Fruit fly (Drosophila melanogaster): ENCODE measurements around the gene Pxn.

The Pxn gene

DNA sequence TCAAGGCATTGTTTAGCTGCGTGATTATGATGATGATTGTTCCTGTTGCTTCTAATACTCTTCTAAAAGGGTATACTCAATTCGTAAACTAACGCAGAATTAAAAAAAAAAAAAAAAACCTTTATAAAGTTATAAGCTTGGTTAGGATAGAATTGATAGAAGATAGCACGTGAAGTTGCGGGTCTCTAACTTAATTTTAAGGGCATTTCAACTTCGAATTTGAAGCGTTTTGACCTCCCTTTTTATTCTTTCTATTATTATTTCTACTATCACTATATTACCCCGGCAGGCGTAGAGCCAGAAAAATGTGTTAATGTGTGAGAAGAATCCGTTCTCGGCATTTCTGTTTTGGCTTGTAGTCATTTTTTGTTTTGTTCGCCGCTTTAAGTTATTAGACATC lies 51.1 kb downstream of the Pxn start:
- TF ChIP-seq CG4496 (GFP tag; IDR thresholded peaks at IDR 0.05) = peak; percentile 66
- TF ChIP-seq CG10348 (GFP tag; IDR thresholded peaks at IDR 0.05) = no peak
- TF ChIP-seq CG32121 (GFP tag; IDR thresholded peaks at IDR 0.05) = peak; percentile 69; the same call in 1 of the 2 replicates
- TF ChIP-seq rn (GFP tag; IDR thresholded peaks at IDR 0.05) = peak; percentile 58
- TF ChIP-seq CG13204 (GFP tag; optimal IDR thresholded peaks at IDR 0.05) = no peak
- TF ChIP-seq Snoo (tag; optimal IDR thresholded peaks at IDR 0.05) = no peak
- TF ChIP-seq CG9948 (tag; optimal IDR thresholded peaks at IDR 0.05) = peak; percentile 28
- no peak for TF ChIP-seq D1 (tag; optimal IDR thresholded peaks at IDR 0.05)
- peak; percentile 22 for TF ChIP-seq CG17806 (tag; optimal IDR thresholded peaks at IDR 0.05)
- TF ChIP-seq CG15710 (tag; optimal IDR thresholded peaks at IDR 0.05) = peak; percentile 4
- peak; percentile 75 for TF ChIP-seq CG8301 (tag; optimal IDR thresholded peaks at IDR 0.05)
- no peak for TF ChIP-seq CG8159 (tag; optimal IDR thresholded peaks at IDR 0.05)
- TF ChIP-seq Pif1A (GFP tag; optimal IDR thresholded peaks at IDR 0.05) = peak; percentile 48
- TF ChIP-seq CG12605 (GFP tag; IDR thresholded peaks at IDR 0.05) = peak; percentile 65
- peak; percentile 82 for TF ChIP-seq CG14655 (GFP tag; optimal IDR thresholded peaks at IDR 0.05)
- TF ChIP-seq fd96Ca (GFP tag; IDR thresholded peaks at IDR 0.05) = no peak
- TF ChIP-seq Ets98B (GFP tag; IDR thresholded peaks at IDR 0.05) = peak; percentile 72
- peak; percentile 30 for TF ChIP-seq Pif1B (GFP tag; optimal IDR thresholded peaks at IDR 0.05)

DNA sequence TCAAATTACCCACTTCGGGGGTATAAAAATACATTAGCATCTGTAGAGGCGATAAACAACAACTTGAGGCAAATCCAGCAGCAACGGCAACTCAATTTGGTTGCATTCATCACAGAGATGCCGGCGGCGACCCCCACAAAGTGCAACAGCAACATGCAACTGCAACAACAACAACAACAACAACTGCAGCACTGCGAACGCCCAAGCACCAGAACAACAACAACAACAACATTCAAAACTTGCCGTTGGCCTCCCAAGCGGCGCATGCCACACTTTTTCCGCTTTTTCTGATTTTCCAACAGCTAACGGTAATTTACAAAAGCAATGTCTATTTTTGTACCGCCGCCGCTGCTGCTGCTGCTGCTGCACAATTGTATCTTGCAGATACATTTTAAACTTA lies 51.5 kb downstream of the Pxn start:
- TF ChIP-seq CG32121 (GFP tag; IDR thresholded peaks at IDR 0.05) = no peak
- no peak for TF ChIP-seq Ets98B (GFP tag; IDR thresholded peaks at IDR 0.05)
- TF ChIP-seq gl (tag; optimal IDR thresholded peaks at IDR 0.05) = no peak
- no peak for TF ChIP-seq CG4496 (GFP tag; IDR thresholded peaks at IDR 0.05)
- no peak for TF ChIP-seq rn (GFP tag; IDR thresholded peaks at IDR 0.05)
- TF ChIP-seq CG10348 (GFP tag; IDR thresholded peaks at IDR 0.05) = no peak
- TF ChIP-seq CG17806 (tag; optimal IDR thresholded peaks at IDR 0.05) = no peak
- no peak for TF ChIP-seq CG13204 (GFP tag; optimal IDR thresholded peaks at IDR 0.05)
- no peak for TF ChIP-seq Pif1A (GFP tag; optimal IDR thresholded peaks at IDR 0.05)
- no peak for TF ChIP-seq fd96Ca (GFP tag; IDR thresholded peaks at IDR 0.05)
- no peak for TF ChIP-seq EcR (GFP tag; optimal IDR thresholded peaks at IDR 0.05)
- TF ChIP-seq CG14655 (GFP tag; optimal IDR thresholded peaks at IDR 0.05) = no peak
- TF ChIP-seq CG8159 (tag; optimal IDR thresholded peaks at IDR 0.05) = no peak
- TF ChIP-seq CG12605 (GFP tag; IDR thresholded peaks at IDR 0.05) = no peak
- TF ChIP-seq CG15710 (tag; optimal IDR thresholded peaks at IDR 0.05) = no peak
- no peak for TF ChIP-seq CG34367 (tag; optimal IDR thresholded peaks at IDR 0.05)
- no peak for TF ChIP-seq CG9948 (tag; optimal IDR thresholded peaks at IDR 0.05)
- no peak for TF ChIP-seq Snoo (tag; optimal IDR thresholded peaks at IDR 0.05)

DNA sequence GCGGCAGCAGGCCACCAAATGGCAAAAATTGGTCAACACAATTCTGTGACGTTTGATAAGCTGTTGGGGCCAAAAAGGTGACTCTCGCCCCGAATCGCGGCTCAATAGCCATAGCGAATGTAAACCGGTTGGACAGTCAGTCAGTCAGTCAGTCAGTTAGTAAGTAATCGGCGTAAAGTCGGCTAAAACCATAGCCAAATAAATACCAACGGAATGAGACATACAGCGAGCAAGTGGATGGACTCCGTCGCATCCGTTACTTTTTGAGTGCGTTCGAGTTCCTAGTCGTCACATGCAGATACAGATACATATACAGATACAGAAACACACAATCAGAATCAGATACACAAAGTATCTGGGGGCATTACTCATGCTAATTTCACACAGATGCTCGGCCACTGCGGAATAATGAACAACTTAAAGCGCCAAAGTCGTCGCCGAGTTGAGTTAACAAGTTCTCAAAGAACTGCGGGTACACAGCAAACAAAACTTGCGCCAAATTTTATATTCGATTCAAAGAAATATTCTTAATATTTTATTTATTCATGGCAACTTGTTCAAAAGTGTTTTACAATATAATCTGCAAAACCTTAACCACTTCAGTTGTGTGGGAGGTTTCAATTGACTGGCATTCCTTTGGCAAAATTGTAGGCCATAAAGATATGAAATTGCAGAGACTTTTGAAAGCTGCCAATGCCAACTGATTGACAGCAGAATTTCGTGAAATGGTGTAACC lies 52.6 kb downstream of the Pxn start:
- TF ChIP-seq Pif1B (GFP tag; optimal IDR thresholded peaks at IDR 0.05) (peak; percentile 9), CG13204 (GFP tag; optimal IDR thresholded peaks at IDR 0.05) (no peak), EcR (GFP tag; optimal IDR thresholded peaks at IDR 0.05) (peak; percentile 8), CG14655 (GFP tag; optimal IDR thresholded peaks at IDR 0.05) (peak; percentile 36), rn (GFP tag; IDR thresholded peaks at IDR 0.05) (no peak), Ets98B (GFP tag; IDR thresholded peaks at IDR 0.05) (no peak), CG8301 (tag; optimal IDR thresholded peaks at IDR 0.05) (no peak)

DNA sequence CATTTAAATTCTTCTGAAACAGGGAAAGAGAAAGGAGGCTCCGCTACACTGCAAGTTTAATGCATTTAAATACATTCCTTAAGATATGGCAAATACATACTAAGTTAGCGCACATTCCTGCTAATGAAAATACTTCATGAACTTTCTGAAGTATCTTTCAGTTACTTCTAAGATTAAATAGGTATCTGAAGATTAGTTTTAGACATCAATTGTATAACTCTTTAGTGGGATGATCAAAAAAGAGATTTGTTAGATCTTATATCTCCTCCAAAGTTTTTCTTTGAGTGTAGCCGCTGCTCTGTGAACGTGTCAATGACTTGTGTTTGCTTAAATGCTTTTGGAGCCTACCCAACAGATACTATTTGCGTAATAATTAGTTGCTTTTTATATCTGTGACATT lies 54.6 kb downstream of the Pxn start:
- TF ChIP-seq CG34367 (tag; optimal IDR thresholded peaks at IDR 0.05) = no peak
- no peak for TF ChIP-seq Snoo (tag; optimal IDR thresholded peaks at IDR 0.05)
- no peak for TF ChIP-seq gl (tag; optimal IDR thresholded peaks at IDR 0.05)
- peak; percentile 61 for TF ChIP-seq CG32121 (GFP tag; IDR thresholded peaks at IDR 0.05)
- peak; percentile 40 for TF ChIP-seq CG17806 (tag; optimal IDR thresholded peaks at IDR 0.05)
- no peak for TF ChIP-seq Pif1B (GFP tag; optimal IDR thresholded peaks at IDR 0.05)
- no peak for TF ChIP-seq D1 (tag; optimal IDR thresholded peaks at IDR 0.05)
- peak; percentile 47 for TF ChIP-seq CG9948 (tag; optimal IDR thresholded peaks at IDR 0.05)
- TF ChIP-seq CG10348 (GFP tag; IDR thresholded peaks at IDR 0.05) = no peak
- peak; percentile 61 for TF ChIP-seq CG14655 (GFP tag; optimal IDR thresholded peaks at IDR 0.05)
- TF ChIP-seq EcR (GFP tag; optimal IDR thresholded peaks at IDR 0.05) = peak; percentile 76
- no peak for TF ChIP-seq CG13204 (GFP tag; optimal IDR thresholded peaks at IDR 0.05)
- TF ChIP-seq Ets98B (GFP tag; IDR thresholded peaks at IDR 0.05) = peak; percentile 44
- TF ChIP-seq CG8159 (tag; optimal IDR thresholded peaks at IDR 0.05) = peak; percentile 54
- peak; percentile 66 for TF ChIP-seq CG8301 (tag; optimal IDR thresholded peaks at IDR 0.05)
- peak; percentile 47 for TF ChIP-seq CG15710 (tag; optimal IDR thresholded peaks at IDR 0.05)
- TF ChIP-seq rn (GFP tag; IDR thresholded peaks at IDR 0.05) = no peak
- TF ChIP-seq CG4496 (GFP tag; IDR thresholded peaks at IDR 0.05) = no peak; the same call in 2 of the 3 replicates
- TF ChIP-seq Pif1A (GFP tag; optimal IDR thresholded peaks at IDR 0.05) = peak; percentile 60
- no peak for TF ChIP-seq fd96Ca (GFP tag; IDR thresholded peaks at IDR 0.05)
- TF ChIP-seq CG12605 (GFP tag; IDR thresholded peaks at IDR 0.05) = no peak

DNA sequence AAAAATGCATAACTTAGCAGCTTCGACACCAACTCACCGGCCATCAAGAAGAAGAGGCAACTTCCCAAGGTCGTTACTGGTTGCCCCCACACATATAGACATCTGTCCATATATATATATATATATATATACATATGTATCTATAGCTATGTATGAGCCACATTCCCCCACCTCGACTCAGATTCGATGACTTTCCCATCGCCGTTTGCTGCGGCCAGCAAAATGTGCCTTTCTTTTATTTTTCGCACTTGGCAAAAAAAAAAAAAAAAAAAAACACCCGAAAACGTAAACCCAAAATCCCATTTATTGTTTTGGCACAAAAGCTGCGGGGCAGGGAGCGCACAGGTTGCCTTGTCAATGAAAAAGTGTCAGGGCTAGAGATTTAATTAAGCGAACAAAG lies 55.1 kb downstream of the Pxn start:
- TF ChIP-seq gl (tag; optimal IDR thresholded peaks at IDR 0.05) = no peak

DNA sequence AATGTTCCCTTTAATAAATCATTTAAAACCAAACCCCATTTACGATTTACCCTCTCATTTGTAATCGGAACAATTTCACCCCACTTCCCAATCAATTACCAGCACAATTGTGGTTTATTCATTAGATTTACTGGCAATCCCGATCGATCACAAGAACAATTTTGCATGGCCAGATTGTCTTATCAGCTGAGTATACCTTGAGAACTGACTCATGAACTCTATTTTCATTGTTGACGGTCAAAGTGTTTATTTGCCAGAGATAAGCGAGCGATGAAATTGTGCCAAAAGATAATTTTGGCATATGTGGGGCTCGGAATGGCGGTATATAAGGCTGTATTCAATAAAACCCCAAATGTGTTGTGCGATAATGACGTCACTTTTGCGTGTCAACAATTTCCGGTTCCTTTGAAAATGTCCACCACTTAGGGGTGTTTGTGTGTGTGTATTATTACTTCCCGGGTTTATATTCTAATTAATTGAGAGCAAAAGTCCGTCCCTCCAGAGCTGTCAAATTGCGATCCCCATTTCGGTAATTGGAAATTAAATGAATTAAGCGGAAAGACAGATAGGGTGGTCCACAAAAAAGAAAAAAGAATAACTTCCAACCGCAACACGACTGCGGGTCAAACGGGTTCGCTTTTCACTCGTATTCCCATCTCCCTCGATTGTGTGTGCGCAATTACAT lies 56.8 kb downstream of the Pxn start:
- TF ChIP-seq Pif1B (GFP tag; optimal IDR thresholded peaks at IDR 0.05) (no peak), EcR (GFP tag; optimal IDR thresholded peaks at IDR 0.05) (peak; percentile 75)

All from whole organism, pupa.